Worm (Caenorhabditis elegans): Measurements from ENCODE around the gene unc-39.

ce11 chrV:14396123-14396669, 23.3 kb downstream of the unc-39 start:
- TF ChIP-seq lin-15B (tag; optimal IDR thresholded peaks at IDR 0.05) (no peak), pqm-1 (tag; optimal IDR thresholded peaks at IDR 0.05) (no peak), snpc-4 (tag; optimal IDR thresholded peaks at IDR 0.05) (no peak), tbx-2 (tag; optimal IDR thresholded peaks at IDR 0.05) (no peak), nhr-23 (tag; optimal IDR thresholded peaks at IDR 0.05) (no peak), nhr-11 (tag; optimal IDR thresholded peaks at IDR 0.05) (no peak), unc-62 (GFP tag; optimal IDR thresholded peaks at IDR 0.05) (no peak), sea-2 (GFP tag; optimal IDR thresholded peaks at IDR 0.05) (no peak), R02D3.7 (tag; optimal IDR thresholded peaks at IDR 0.05) (no peak), jun-1 (tag; optimal IDR thresholded peaks at IDR 0.05) (no peak), hmg-11 (tag; optimal IDR thresholded peaks at IDR 0.05) (no peak), fos-1 (tag; optimal IDR thresholded peaks at IDR 0.05) (no peak), fkh-2 (tag; optimal IDR thresholded peaks at IDR 0.05) (no peak)
